Worm (Caenorhabditis elegans) whole organism, L4 larva: ENCODE measurements around the gene jmjd-1.1.

Experiments used
- ceh-82 ChIP-seq: sonication (generic microtip); optimal IDR thresholded peaks from 2 replicates; lab custom pipeline; 2017; ENCODE audit warnings: missing biosample characterization, missing genetic modification characterization
- dmd-9 ChIP-seq: fragments of 200-800 bp; sonication (Bioruptor generic); IDR thresholded peaks from 2 replicates; pipeline ENCODE4 v1.3.6; 2022; ENCODE audit warnings: missing genetic modification reagents, missing genetic modification characterization, missing compliant biosample characterization

DNA sequence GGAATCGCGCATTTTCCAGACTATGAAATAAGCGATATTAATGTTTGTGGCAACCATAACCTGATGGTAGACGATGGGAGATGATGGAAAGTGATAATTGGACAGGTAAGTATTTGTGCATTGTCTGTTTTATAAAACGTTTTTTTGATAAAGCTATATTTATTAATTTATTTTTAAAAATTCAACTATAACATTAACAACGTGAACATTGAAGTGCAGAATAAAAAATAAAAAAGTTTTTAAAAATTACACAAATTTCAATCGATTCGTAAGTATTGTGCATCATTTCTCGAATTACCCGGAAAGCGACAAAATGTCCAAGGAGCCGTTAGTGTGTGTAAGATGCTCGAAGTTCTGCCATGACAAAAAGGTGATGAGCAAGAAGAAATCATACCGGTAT lies at the start of gene jmjd-1.1:
- TF ChIP-seq ceh-82: no peak
- TF ChIP-seq dmd-9 (GFP tag; lab: Robert Waterston, UW): no peak
